Fruit fly (Drosophila melanogaster) whole organism, adult: Measurements from ENCODE around the gene Rtel1.

Experiments
- CG14711 ChIP-seq: fragments of 200-800 bp; sonication (Bioruptor generic); optimal IDR thresholded peaks from 2 replicates; lab custom pipeline; 2018; ENCODE audit warnings: missing biosample characterization, mild to moderate bottlenecking, missing genetic modification characterization, moderate library complexity
- CG1620 ChIP-seq: fragments of 200-800 bp; sonication (Bioruptor generic); optimal IDR thresholded peaks from 2 replicates; lab custom pipeline; 2016; ENCODE audit warnings: missing biosample characterization, missing genetic modification characterization
- CG5204 ChIP-seq: fragments of 200-800 bp; sonication (Bioruptor generic); optimal IDR thresholded peaks from 2 replicates; lab custom pipeline; 2016; ENCODE audit warnings: missing biosample characterization, missing genetic modification characterization
- CG7045 ChIP-seq: fragments of 200-800 bp; sonication (Bioruptor generic); optimal IDR thresholded peaks from 2 replicates; lab custom pipeline; 2017; ENCODE audit warnings: missing biosample characterization, mild to moderate bottlenecking, missing genetic modification characterization
- CG7101 ChIP-seq: fragments of 200-800 bp; sonication (Bioruptor generic); optimal IDR thresholded peaks from 2 replicates; lab custom pipeline; 2018; ENCODE audit warnings: missing biosample characterization, mild to moderate bottlenecking, missing genetic modification characterization, moderate library complexity
- Hr96 ChIP-seq: fragments of 200-800 bp; sonication (Bioruptor generic); optimal IDR thresholded peaks from 2 replicates; lab custom pipeline; 2016; ENCODE audit warnings: missing biosample characterization, missing genetic modification characterization
- bab1 ChIP-seq: fragments of 200-800 bp; sonication (Bioruptor generic); optimal IDR thresholded peaks from 3 replicates; lab custom pipeline; 2019; ENCODE audit warnings: missing biosample characterization, mild to moderate bottlenecking, missing genetic modification characterization, moderate library complexity
- cic ChIP-seq: fragments of 200-800 bp; sonication (Bioruptor generic); optimal IDR thresholded peaks from 2 replicates; lab custom pipeline; 2017; ENCODE audit warnings: missing biosample characterization, mild to moderate bottlenecking, missing genetic modification characterization, moderate library complexity
- kay ChIP-seq: fragments of 200-800 bp; sonication (Bioruptor generic); peaks from one replicate; lab custom pipeline; 2016; ENCODE audit warnings: missing biosample characterization, missing genetic modification characterization, borderline replicate concordance
- tj ChIP-seq: fragments of 200-800 bp; sonication (Bioruptor generic); optimal IDR thresholded peaks from 3 replicates; lab custom pipeline; 2017; ENCODE audit warnings: missing biosample characterization, mild to moderate bottlenecking, missing genetic modification characterization, moderate library complexity
- toe ChIP-seq: fragments of 200-800 bp; sonication (Bioruptor generic); optimal IDR thresholded peaks from 2 replicates; lab custom pipeline; 2016; ENCODE audit warnings: missing biosample characterization, missing genetic modification characterization

DNA sequence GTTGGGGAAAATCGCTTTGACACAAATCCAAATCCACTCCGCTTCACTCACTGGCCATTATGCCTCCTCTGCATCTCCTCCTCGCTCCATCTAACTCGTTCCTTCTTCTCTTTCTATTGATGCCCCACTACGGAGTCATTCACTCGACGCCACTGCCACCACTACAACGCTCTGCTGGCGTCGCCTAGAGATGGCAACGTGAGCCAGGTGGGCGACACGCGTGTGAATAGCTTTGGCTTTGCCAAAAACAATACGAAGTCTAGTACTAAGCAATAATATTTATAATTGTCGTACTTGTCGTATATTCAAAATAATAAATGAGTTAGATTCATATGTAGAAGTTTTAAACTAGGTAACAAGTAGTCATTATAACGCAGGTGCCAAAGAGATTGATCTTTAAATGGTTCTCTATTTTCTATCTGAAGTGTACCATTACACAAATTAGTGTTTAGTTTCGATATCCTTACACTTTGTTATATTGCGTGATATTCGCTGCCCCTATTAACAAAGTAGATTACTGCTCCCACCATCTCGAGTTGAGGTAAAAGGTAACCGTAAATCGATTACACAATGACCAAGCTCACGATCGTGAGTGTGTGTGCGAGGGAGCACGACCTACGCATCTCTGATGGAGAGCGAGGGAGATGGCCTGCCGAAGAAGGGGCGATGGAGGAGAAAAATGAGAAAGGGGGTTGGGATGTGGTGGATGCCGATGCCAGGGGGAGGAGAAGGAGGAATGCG, 2.4 kb upstream of the Rtel1 start:
- TF ChIP-seq toe (peak; percentile 39), CG14711 (tag; lab: Kevin White, UChicago) (no peak), CG1620 (GFP tag; lab: Kevin White, UChicago) (no peak), CG7045 (GFP tag; lab: Kevin White, UChicago) (no peak), cic (GFP tag; lab: Kevin White, UChicago) (no peak), Hr96 (GFP tag; lab: Kevin White, UChicago) (no peak), kay (no peak), tj (GFP tag; lab: Kevin White, UChicago) (no peak), bab1 (GFP tag; lab: Kevin White, UChicago) (no peak), CG5204 (GFP tag; lab: Kevin White, UChicago) (no peak), CG7101 (tag; lab: Kevin White, UChicago) (peak; percentile 31)
